Fruit fly (Drosophila melanogaster): ENCODE measurements around the gene CG31548.

DNA sequence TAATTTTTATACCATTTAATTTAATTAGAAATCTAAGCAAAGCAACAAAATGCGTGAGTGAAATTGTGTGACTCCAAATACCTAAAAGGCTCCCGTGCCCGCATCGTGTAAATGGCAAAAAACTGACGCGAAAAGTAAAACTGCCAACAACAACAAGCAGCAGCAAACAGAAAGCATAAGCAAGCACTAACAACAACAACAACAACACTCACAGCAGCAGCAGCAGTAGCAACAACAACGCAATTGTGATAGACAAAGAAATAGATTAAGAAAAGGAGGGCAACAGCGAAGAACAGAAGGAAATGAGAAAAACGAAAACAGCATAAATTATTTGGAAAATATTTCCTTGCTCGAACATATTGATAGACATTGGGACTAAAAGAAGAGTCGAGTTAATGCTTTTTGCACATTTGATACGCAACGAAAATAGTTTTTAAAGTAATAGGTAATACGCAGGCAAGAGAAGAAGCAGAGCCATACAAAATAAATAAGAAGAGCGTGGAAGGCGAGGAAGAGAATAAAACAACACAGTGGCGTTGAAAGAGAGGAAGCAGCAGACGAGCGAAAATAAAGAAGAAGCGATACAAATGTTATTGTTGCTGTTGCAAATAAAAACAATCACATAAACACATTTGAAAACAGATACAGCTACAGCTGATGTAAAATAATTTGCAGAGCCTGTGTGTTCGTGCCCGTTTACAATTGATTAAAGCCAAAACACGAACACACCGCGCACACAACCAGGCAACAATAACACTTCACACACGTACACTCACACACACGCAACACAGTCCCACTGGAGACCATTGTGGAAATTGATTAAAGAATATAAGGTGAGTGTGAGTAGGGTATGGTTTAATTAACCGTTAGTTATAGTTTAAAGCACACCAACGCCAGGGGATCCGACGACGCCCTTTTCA is 33.3 kb upstream of the CG31548 start:
- TF ChIP-seq Myc (optimal IDR thresholded peaks at IDR 0.05) (no peak), insv (optimal IDR thresholded peaks at IDR 0.05) (no peak), h (optimal IDR thresholded peaks at IDR 0.05) (no peak), psq (optimal IDR thresholded peaks at IDR 0.05) (peak; percentile 85)

Data from Kc167 (cell line).